Fruit fly (Drosophila melanogaster) whole organism, embryonic: ENCODE results near the gene CG44040.

Source experiments
- CG10959 ChIP-seq: fragments of 200-800 bp; sonication (Bioruptor generic); IDR thresholded peaks from 2 replicates; pipeline ENCODE4 v1.3.6; 2022; ENCODE audit warnings: missing biosample characterization, missing genetic modification characterization
- CG13287 ChIP-seq: fragments of 200-800 bp; sonication (Bioruptor generic); IDR thresholded peaks from 2 replicates; pipeline ENCODE4 v1.3.6; 2022; ENCODE audit warnings: missing biosample characterization, missing genetic modification characterization; ENCODE audit not compliant: partially characterized antibody
- CG13894 ChIP-seq: fragments of 200-800 bp; sonication (Bioruptor generic); optimal IDR thresholded peaks from 3 replicates; lab custom pipeline; 2018; ENCODE audit warnings: missing biosample characterization, mild to moderate bottlenecking, missing genetic modification characterization, moderate library complexity
- CG15514 ChIP-seq: fragments of 200-800 bp; sonication (Bioruptor generic); optimal IDR thresholded peaks from 3 replicates; lab custom pipeline; 2017; ENCODE audit warnings: missing biosample characterization, missing genetic modification characterization, mild to moderate bottlenecking, moderate library complexity, missing genetic modification reagents
- CG16863 ChIP-seq: fragments of 200-800 bp; sonication (Bioruptor generic); optimal IDR thresholded peaks from 3 replicates; lab custom pipeline; 2016; ENCODE audit warnings: missing biosample characterization, missing genetic modification characterization
- CG2678 ChIP-seq: fragments of 200-800 bp; sonication (Bioruptor generic); optimal IDR thresholded peaks from 3 replicates; lab custom pipeline; 2019; ENCODE audit warnings: missing biosample characterization, mild to moderate bottlenecking, missing genetic modification characterization, moderate library complexity
- CG30403 ChIP-seq: fragments of 200-800 bp; sonication (Bioruptor generic); optimal IDR thresholded peaks from 3 replicates; lab custom pipeline; 2016; ENCODE audit warnings: missing biosample characterization, missing genetic modification characterization
- CG31441 ChIP-seq: fragments of 200-800 bp; sonication (Bioruptor generic); IDR thresholded peaks from 2 replicates; pipeline ENCODE4 v1.3.6; 2022; ENCODE audit warnings: missing biosample characterization, missing genetic modification characterization
- CG32532 ChIP-seq: fragments of 200-800 bp; sonication (Bioruptor generic); IDR thresholded peaks from 2 replicates; pipeline ENCODE4 v1.3.6; 2022; ENCODE audit warnings: missing biosample characterization, missing genetic modification characterization
- CG34376 ChIP-seq: fragments of 200-800 bp; sonication (Bioruptor generic); optimal IDR thresholded peaks from 2 replicates; lab custom pipeline; 2018; ENCODE audit warnings: missing biosample characterization, mild to moderate bottlenecking, missing genetic modification characterization
- CG4328 ChIP-seq: fragments of 200-800 bp; sonication (Bioruptor generic); optimal IDR thresholded peaks from 3 replicates; lab custom pipeline; 2017; ENCODE audit warnings: missing biosample characterization, missing genetic modification reagents, missing genetic modification characterization
- CG7839 ChIP-seq: fragments of 200-800 bp; sonication (Bioruptor generic); optimal IDR thresholded peaks from 3 replicates; lab custom pipeline; 2018; ENCODE audit warnings: missing biosample characterization, mild to moderate bottlenecking, missing genetic modification characterization, moderate library complexity
- CG8281 ChIP-seq: fragments of 200-800 bp; sonication (Bioruptor generic); optimal IDR thresholded peaks from 2 replicates; lab custom pipeline; 2018; ENCODE audit warnings: missing biosample characterization, mild to moderate bottlenecking, missing genetic modification characterization, moderate library complexity
- CG8388 ChIP-seq: fragments of 200-800 bp; sonication (Bioruptor generic); optimal IDR thresholded peaks from 2 replicates; lab custom pipeline; 2019; ENCODE audit warnings: missing biosample characterization, mild to moderate bottlenecking, missing genetic modification characterization, moderate library complexity
- CG8924 ChIP-seq: fragments of 200-800 bp; optimal IDR thresholded peaks from 3 replicates; lab custom pipeline; 2019; ENCODE audit warnings: missing biosample characterization, mild to moderate bottlenecking, missing genetic modification characterization, moderate library complexity
- D19B ChIP-seq: fragments of 200-800 bp; sonication (Bioruptor generic); optimal IDR thresholded peaks from 2 replicates; lab custom pipeline; 2017; ENCODE audit warnings: missing biosample characterization, mild to moderate bottlenecking, missing genetic modification characterization
- Dfd ChIP-seq, 2 experiments: fragments of >200 bp; optimal IDR thresholded peaks; 2 replicates each; lab custom pipeline; 2017; ENCODE audit warnings: missing biosample characterization in 2 of 2, missing genetic modification characterization in 2 of 2
- Fer1 ChIP-seq: fragments of 200-800 bp; sonication (Bioruptor generic); optimal IDR thresholded peaks from 2 replicates; lab custom pipeline; 2017; ENCODE audit warnings: missing biosample characterization, mild to moderate bottlenecking, missing genetic modification characterization
- GATAe ChIP-seq: fragments of 200-800 bp; sonication (Bioruptor generic); conservative IDR thresholded peaks from 2 replicates; pipeline ENCODE4 v1.3.6; 2022; ENCODE audit warnings: missing biosample characterization, missing genetic modification characterization
- H15 ChIP-seq: fragments of 200-800 bp; sonication (Bioruptor generic); IDR thresholded peaks from 3 replicates; pipeline ENCODE4 v1.3.6; 2022; ENCODE audit warnings: missing biosample characterization, missing genetic modification characterization
- Hr51 ChIP-seq, 2 experiments: fragments of 200-800 bp; sonication (Bioruptor generic); optimal IDR thresholded peaks; 2 replicates in 1 of 2; 3 replicates in 1 of 2; lab custom pipeline; 2016 to 2018; ENCODE audit warnings: missing biosample characterization in 2 of 2, missing genetic modification characterization in 2 of 2, mild to moderate bottlenecking in 1 of 2, moderate library complexity in 1 of 2
- Jarid2 ChIP-seq: fragments of 200-800 bp; sonication (Bioruptor generic); optimal IDR thresholded peaks from 3 replicates; lab custom pipeline; 2017; ENCODE audit warnings: mild to moderate bottlenecking, missing biosample characterization, missing genetic modification reagents, missing genetic modification characterization
- Max ChIP-seq: fragments of 200-800 bp; sonication (Bioruptor generic); optimal IDR thresholded peaks from 2 replicates; lab custom pipeline; 2016; ENCODE audit warnings: missing biosample characterization, mild to moderate bottlenecking, missing genetic modification characterization
- Med ChIP-seq: fragments of 200-800 bp; sonication (Bioruptor generic); peaks from one replicate; lab custom pipeline; 2016; ENCODE audit warnings: missing biosample characterization, missing genetic modification characterization, mild to moderate bottlenecking, inconsistent platforms, moderate library complexity
- Pdp1 ChIP-seq, 2 experiments: fragments of 200-800 bp; sonication (Bioruptor generic); optimal IDR thresholded peaks; 3 replicates each; lab custom pipeline; 2016; ENCODE audit warnings: missing biosample characterization in 2 of 2, missing genetic modification characterization in 2 of 2, mild to moderate bottlenecking in 1 of 2, moderate library complexity in 1 of 2
- Sry-β ChIP-seq: fragments of 200-800 bp; sonication (Bioruptor generic); optimal IDR thresholded peaks from 2 replicates; lab custom pipeline; 2018; ENCODE audit warnings: missing biosample characterization, mild to moderate bottlenecking, missing genetic modification characterization, moderate library complexity
- Trl ChIP-seq, 3 experiments: fragments of >200 bp in 2 of 3; fragments of 200-800 bp in 1 of 3; sonication (Bioruptor generic) in 1 of 3; optimal IDR thresholded peaks; 2 replicates in 1 of 3; 3 replicates in 2 of 3; lab custom pipeline; 2016 to 2017; ENCODE audit warnings: missing biosample characterization in 1 of 3, missing genetic modification characterization in 1 of 3
- ash1 ChIP-seq: fragments of 200-800 bp; sonication (Bioruptor generic); optimal IDR thresholded peaks from 2 replicates; lab custom pipeline; 2018; ENCODE audit warnings: missing biosample characterization, mild to moderate bottlenecking, missing genetic modification characterization
- bbx ChIP-seq: fragments of 200-800 bp; sonication (Bioruptor generic); IDR thresholded peaks from 2 replicates; pipeline ENCODE4 v1.3.6; 2022; ENCODE audit warnings: missing biosample characterization, missing genetic modification characterization; ENCODE audit not compliant: partially characterized antibody
- caup ChIP-seq: fragments of 200-800 bp; sonication (Bioruptor generic); optimal IDR thresholded peaks from 3 replicates; lab custom pipeline; 2017; ENCODE audit warnings: missing biosample characterization, mild to moderate bottlenecking, missing genetic modification characterization, moderate library complexity; ENCODE audit not compliant: severe bottlenecking
- chinmo ChIP-seq: fragments of 200-800 bp; sonication (Bioruptor generic); IDR thresholded peaks from 4 replicates; pipeline ENCODE4 v1.3.6; 2022; ENCODE audit warnings: missing biosample characterization, missing genetic modification characterization; ENCODE audit not compliant: partially characterized antibody
- cwo ChIP-seq: fragments of 200-800 bp; sonication (Bioruptor generic); optimal IDR thresholded peaks from 3 replicates; lab custom pipeline; 2017; ENCODE audit warnings: missing biosample characterization, missing genetic modification characterization, mild to moderate bottlenecking, moderate library complexity, missing genetic modification reagents
- eve ChIP-seq, 2 experiments: fragments of >200 bp; optimal IDR thresholded peaks; 2 replicates each; lab custom pipeline; 2017; ENCODE audit warnings: missing biosample characterization in 2 of 2, missing genetic modification characterization in 2 of 2
- exex ChIP-seq: fragments of 200-800 bp; sonication (Bioruptor generic); optimal IDR thresholded peaks from 4 replicates; lab custom pipeline; 2018; ENCODE audit warnings: missing biosample characterization, mild to moderate bottlenecking, missing genetic modification characterization, moderate library complexity
- fd102C ChIP-seq: fragments of 200-800 bp; sonication (Bioruptor generic); optimal IDR thresholded peaks from 2 replicates; lab custom pipeline; 2018; ENCODE audit warnings: missing biosample characterization, mild to moderate bottlenecking, missing genetic modification characterization, moderate library complexity
- grau ChIP-seq: fragments of 200-800 bp; optimal IDR thresholded peaks from 3 replicates; lab custom pipeline; 2019; ENCODE audit warnings: missing biosample characterization, mild to moderate bottlenecking, missing genetic modification characterization, moderate library complexity
- grn ChIP-seq: fragments of 200-800 bp; sonication (Bioruptor generic); optimal IDR thresholded peaks from 3 replicates; lab custom pipeline; 2017; ENCODE audit warnings: missing biosample characterization, missing genetic modification characterization
- ken ChIP-seq: fragments of 200-800 bp; sonication (Bioruptor generic); IDR thresholded peaks from 3 replicates; pipeline ENCODE4 v1.3.6; 2022; ENCODE audit warnings: missing biosample characterization, missing genetic modification characterization
- lab ChIP-seq: fragments of 200-800 bp; sonication (Bioruptor generic); optimal IDR thresholded peaks from 3 replicates; lab custom pipeline; 2017; ENCODE audit warnings: missing biosample characterization, missing genetic modification characterization, mild to moderate bottlenecking, moderate library complexity, missing genetic modification reagents
- mirr ChIP-seq: fragments of 200-800 bp; sonication (Bioruptor generic); optimal IDR thresholded peaks from 3 replicates; lab custom pipeline; 2018; ENCODE audit warnings: missing biosample characterization, mild to moderate bottlenecking, missing genetic modification characterization
- pnt ChIP-seq: fragments of 200-800 bp; sonication (Bioruptor generic); optimal IDR thresholded peaks from 3 replicates; lab custom pipeline; 2016; ENCODE audit warnings: missing biosample characterization, missing genetic modification characterization
- row ChIP-seq: fragments of 200-800 bp; sonication (Bioruptor generic); IDR thresholded peaks from 3 replicates; pipeline ENCODE4 v1.3.6; 2022; ENCODE audit warnings: missing biosample characterization, missing genetic modification characterization
- sens ChIP-seq: fragments of 200-800 bp; sonication (Bioruptor generic); peaks from one replicate; lab custom pipeline; 2016; ENCODE audit warnings: missing biosample characterization, missing genetic modification characterization
- so ChIP-seq: fragments of 200-800 bp; sonication (Bioruptor generic); IDR thresholded peaks from 3 replicates; pipeline ENCODE4 v1.3.6; 2022; ENCODE audit warnings: missing biosample characterization, missing genetic modification characterization
- sob ChIP-seq: fragments of 200-800 bp; sonication (Bioruptor generic); IDR thresholded peaks from 2 replicates; pipeline ENCODE4 v1.3.6; 2022; ENCODE audit warnings: missing biosample characterization, missing genetic modification characterization
- sug ChIP-seq: fragments of 200-800 bp; optimal IDR thresholded peaks from 2 replicates; lab custom pipeline; 2019; ENCODE audit warnings: missing biosample characterization, mild to moderate bottlenecking, missing genetic modification characterization, moderate library complexity
- vvl ChIP-seq: fragments of 200-800 bp; sonication (Bioruptor generic); IDR thresholded peaks from 2 replicates; pipeline ENCODE4 v1.3.6; 2022; ENCODE audit warnings: missing biosample characterization, missing genetic modification characterization
- wdn ChIP-seq: fragments of 200-800 bp; sonication (Bioruptor generic); IDR thresholded peaks from 2 replicates; pipeline ENCODE4 v1.3.6; 2022; ENCODE audit warnings: missing biosample characterization, missing genetic modification characterization

The CG44040 gene

dm6 chr3R:15293878-15294350 is 26.3 kb upstream of the CG44040 start:
- no peak for TF ChIP-seq vvl (GFP tag; lab: Robert Waterston, UW)
- TF ChIP-seq caup (GFP tag; lab: Kevin White, UChicago): no peak
- TF ChIP-seq so: 0 out of 3 replicates have a peak, but pooled peaks have one; percentile 28
- TF ChIP-seq row: peak; percentile 3; the same call in 1 of the 3 replicates
- TF ChIP-seq H15 (GFP tag; lab: Robert Waterston, UW): no peak
- peak; percentile 73 for TF ChIP-seq CG15514 (GFP tag; lab: Kevin White, UChicago)
- no peak for TF ChIP-seq CG16863 (GFP tag; lab: Kevin White, UChicago)
- peak; percentile 100 for TF ChIP-seq CG8281 (tag; lab: Kevin White, UChicago)
- no peak for TF ChIP-seq CG4328 (GFP tag; lab: Kevin White, UChicago)
- peak; percentile 59 for TF ChIP-seq mirr (GFP tag; lab: Kevin White, UChicago)
- peak; percentile 24; the same call in 1 of the 2 replicates for TF ChIP-seq bbx (GFP tag; lab: Robert Waterston, UW)
- no peak for TF ChIP-seq grau (tag; lab: Kevin White, UChicago)
- 0 out of 4 replicates have a peak, but pooled peaks have one; percentile 4 for TF ChIP-seq chinmo
- TF ChIP-seq CG13894: peak; percentile 37
- peak; percentile 15 for TF ChIP-seq CG30403 (GFP tag; lab: Kevin White, UChicago)
- TF ChIP-seq Pdp1 (GFP tag; optimal IDR thresholded peaks at IDR 0.05; lab: Kevin White, UChicago): peak in 1 of 2 experiments; percentile 88
- TF ChIP-seq CG7839 (tag; lab: Kevin White, UChicago): no peak
- 0 out of 3 replicates have a peak, but pooled peaks have one; percentile 12 for TF ChIP-seq ken (GFP tag; lab: Robert Waterston, UW)
- peak; percentile 37 for TF ChIP-seq sens
- no peak for TF ChIP-seq CG8924
- TF ChIP-seq fd102C (GFP tag; lab: Kevin White, UChicago): no peak

dm6 chr3R:15297904-15298303 is 22.3 kb upstream of the CG44040 start:
- no peak for TF ChIP-seq CG31441
- no peak for TF ChIP-seq Trl (optimal IDR thresholded peaks at IDR 0.05; lab: Kevin White, UChicago)
- no peak for TF ChIP-seq Trl (GFP tag; optimal IDR thresholded peaks at IDR 0.05; lab: Kevin White, UChicago)
- TF ChIP-seq Hr51 (GFP tag; optimal IDR thresholded peaks at IDR 0.05; lab: Kevin White, UChicago): no peak
- no peak for TF ChIP-seq ash1 (GFP tag; lab: Kevin White, UChicago)
- TF ChIP-seq chinmo: peak; percentile 87; the same call in 3 of the 4 replicates
- peak; percentile 13 for TF ChIP-seq Fer1 (GFP tag; lab: Kevin White, UChicago)
- TF ChIP-seq cwo (GFP tag; lab: Kevin White, UChicago): peak; percentile 12
- TF ChIP-seq sug (tag; lab: Kevin White, UChicago): peak; percentile 70
- peak in 1 of 2 experiments; percentile 2 for TF ChIP-seq eve (GFP tag; optimal IDR thresholded peaks at IDR 0.05; lab: Kevin White, UChicago)
- TF ChIP-seq pnt: no peak
- peak; percentile 64 for TF ChIP-seq Med (GFP tag; lab: Kevin White, UChicago)
- no peak for TF ChIP-seq Dfd (GFP tag; optimal IDR thresholded peaks at IDR 0.05; lab: Kevin White, UChicago)
- peak; percentile 67 for TF ChIP-seq exex (tag; lab: Kevin White, UChicago)
- no peak for TF ChIP-seq Jarid2 (GFP tag; lab: Kevin White, UChicago)
- peak; percentile 46 for TF ChIP-seq lab (GFP tag; lab: Kevin White, UChicago)
- TF ChIP-seq CG32532: peak; percentile 5; the same call in 1 of the 2 replicates
- peak; percentile 27 for TF ChIP-seq grn (GFP tag; lab: Kevin White, UChicago)
- peak; percentile 17 for TF ChIP-seq D19B (GFP tag; lab: Kevin White, UChicago)
- no peak for TF ChIP-seq CG10959 (GFP tag; lab: Robert Waterston, UW)
- TF ChIP-seq GATAe (GFP tag; lab: Robert Waterston, UW): peak; percentile 42; the same call in 1 of the 2 replicates
- TF ChIP-seq mirr (GFP tag; lab: Kevin White, UChicago): peak; percentile 15
- TF ChIP-seq sob (GFP tag; lab: Robert Waterston, UW): no peak
- no peak for TF ChIP-seq CG2678 (tag; lab: Kevin White, UChicago)
- 0 out of 2 replicates have a peak, but pooled peaks have one; percentile 14 for TF ChIP-seq CG13287 (GFP tag; lab: Robert Waterston, UW)
- peak; percentile 44 for TF ChIP-seq CG34376 (GFP tag; lab: Kevin White, UChicago)
- 0 out of 2 replicates have a peak, but pooled peaks have one; percentile 8 for TF ChIP-seq wdn (GFP tag; lab: Robert Waterston, UW)
- no peak for TF ChIP-seq CG8388 (GFP tag; lab: Kevin White, UChicago)
- TF ChIP-seq Sry-β (GFP tag; lab: Kevin White, UChicago): no peak
- TF ChIP-seq Max: no peak
